Fruit fly (Drosophila melanogaster) whole organism, embryonic: ENCODE measurements around the gene raw.
A peak's percentile ranks its signal among the peaks of the same experiment; 100 is the strongest.

Source experiments
- Adf1 ChIP-seq: fragments of 200-800 bp; sonication (Bioruptor generic); IDR thresholded peaks from 2 replicates; pipeline ENCODE4 v1.3.6; 2022; ENCODE audit warnings: missing biosample characterization, missing genetic modification characterization
- BtbVII ChIP-seq: fragments of 200-800 bp; sonication (Bioruptor generic); optimal IDR thresholded peaks from 3 replicates; lab custom pipeline; 2017; ENCODE audit warnings: missing biosample characterization, mild to moderate bottlenecking, missing genetic modification characterization
- C15 ChIP-seq: fragments of 200-800 bp; sonication (Bioruptor generic); IDR thresholded peaks from 3 replicates; pipeline ENCODE4 v1.3.6; 2022; ENCODE audit warnings: missing biosample characterization, missing genetic modification characterization
- CG12236 ChIP-seq: fragments of 200-800 bp; sonication (Bioruptor generic); optimal IDR thresholded peaks from 2 replicates; lab custom pipeline; 2016; ENCODE audit warnings: missing biosample characterization, missing genetic modification characterization
- CG13296 ChIP-seq: fragments of 200-800 bp; sonication (Bioruptor generic); optimal IDR thresholded peaks from 3 replicates; lab custom pipeline; 2018; ENCODE audit warnings: missing biosample characterization, mild to moderate bottlenecking, missing genetic modification characterization
- CG13894 ChIP-seq: fragments of 200-800 bp; sonication (Bioruptor generic); optimal IDR thresholded peaks from 3 replicates; lab custom pipeline; 2018; ENCODE audit warnings: missing biosample characterization, mild to moderate bottlenecking, missing genetic modification characterization, moderate library complexity
- CG14441 ChIP-seq: fragments of 200-800 bp; sonication (Bioruptor generic); IDR thresholded peaks from 2 replicates; pipeline ENCODE4 v1.3.6; 2022; ENCODE audit warnings: missing biosample characterization, missing genetic modification characterization
- CG14860 ChIP-seq: fragments of 200-800 bp; sonication (Bioruptor generic); IDR thresholded peaks from 3 replicates; pipeline ENCODE4 v1.3.6; 2022; ENCODE audit warnings: missing biosample characterization, missing genetic modification characterization; ENCODE audit not compliant: partially characterized antibody
- CG15269 ChIP-seq: fragments of 200-800 bp; sonication (Bioruptor generic); optimal IDR thresholded peaks from 2 replicates; lab custom pipeline; 2018; ENCODE audit warnings: missing biosample characterization, mild to moderate bottlenecking, missing genetic modification characterization, moderate library complexity
- CG15601 ChIP-seq: fragments of 200-800 bp; sonication (Bioruptor generic); optimal IDR thresholded peaks from 3 replicates; lab custom pipeline; 2019; ENCODE audit warnings: missing biosample characterization, mild to moderate bottlenecking, missing genetic modification characterization, moderate library complexity
- CG16779 ChIP-seq: fragments of 200-800 bp; sonication (Bioruptor generic); IDR thresholded peaks from 2 replicates; pipeline ENCODE4 v1.3.6; 2022; ENCODE audit warnings: missing biosample characterization, missing genetic modification characterization
- CG18599 ChIP-seq: fragments of 200-800 bp; sonication (Bioruptor generic); optimal IDR thresholded peaks from 3 replicates; lab custom pipeline; 2017; ENCODE audit warnings: missing biosample characterization, missing genetic modification characterization, mild to moderate bottlenecking, moderate library complexity, missing genetic modification reagents
- CG34376 ChIP-seq: fragments of 200-800 bp; sonication (Bioruptor generic); optimal IDR thresholded peaks from 2 replicates; lab custom pipeline; 2018; ENCODE audit warnings: missing biosample characterization, mild to moderate bottlenecking, missing genetic modification characterization
- CG4282 ChIP-seq: fragments of 200-800 bp; sonication (Bioruptor generic); optimal IDR thresholded peaks from 2 replicates; lab custom pipeline; 2016; ENCODE audit warnings: missing biosample characterization, missing genetic modification characterization
- CG4360 ChIP-seq: fragments of 200-800 bp; sonication (Bioruptor generic); IDR thresholded peaks from 2 replicates; pipeline ENCODE4 v1.3.6; 2022; ENCODE audit warnings: missing biosample characterization, missing genetic modification characterization
- CG43689 ChIP-seq: fragments of 200-800 bp; sonication (Bioruptor generic); IDR thresholded peaks from 2 replicates; pipeline ENCODE4 v1.3.6; 2022; ENCODE audit warnings: missing biosample characterization, missing genetic modification characterization
- CG6854 ChIP-seq: fragments of 200-800 bp; sonication (Bioruptor generic); optimal IDR thresholded peaks from 3 replicates; lab custom pipeline; 2017; ENCODE audit warnings: missing biosample characterization, mild to moderate bottlenecking, missing genetic modification characterization
- CG7372 ChIP-seq: fragments of 200-800 bp; sonication (Bioruptor generic); IDR thresholded peaks from 2 replicates; pipeline ENCODE4 v1.3.6; 2022; ENCODE audit warnings: missing biosample characterization, missing genetic modification characterization
- CG8765 ChIP-seq: fragments of 200-800 bp; sonication (Bioruptor generic); IDR thresholded peaks from 2 replicates; pipeline ENCODE4 v1.3.6; 2022; ENCODE audit warnings: missing biosample characterization, missing genetic modification characterization
- CG9215 ChIP-seq: fragments of 200-800 bp; sonication (Bioruptor generic); IDR thresholded peaks from 2 replicates; pipeline ENCODE4 v1.3.6; 2022; ENCODE audit warnings: missing biosample characterization, missing genetic modification characterization
- Camta ChIP-seq: fragments of 200-800 bp; sonication (Bioruptor generic); optimal IDR thresholded peaks from 2 replicates; lab custom pipeline; 2016; ENCODE audit warnings: missing biosample characterization, missing genetic modification characterization
- Dad ChIP-seq: fragments of 200-800 bp; sonication (Bioruptor generic); optimal IDR thresholded peaks from 3 replicates; lab custom pipeline; 2016; ENCODE audit warnings: missing biosample characterization, missing genetic modification characterization
- Dek ChIP-seq: fragments of 200-800 bp; sonication (Bioruptor generic); optimal IDR thresholded peaks from 3 replicates; lab custom pipeline; 2019; ENCODE audit warnings: missing biosample characterization, mild to moderate bottlenecking, missing genetic modification characterization, moderate library complexity
- HLH54F ChIP-seq: fragments of 200-800 bp; sonication (Bioruptor generic); optimal IDR thresholded peaks from 3 replicates; lab custom pipeline; 2016; ENCODE audit warnings: missing biosample characterization, missing genetic modification characterization
- HLHmδ ChIP-seq: fragments of 200-800 bp; sonication (Bioruptor generic); optimal IDR thresholded peaks from 2 replicates; lab custom pipeline; 2018; ENCODE audit warnings: missing biosample characterization, mild to moderate bottlenecking, missing genetic modification characterization, moderate library complexity
- Hmr ChIP-seq: fragments of 200-800 bp; sonication (Bioruptor generic); optimal IDR thresholded peaks from 3 replicates; lab custom pipeline; 2017; ENCODE audit warnings: mild to moderate bottlenecking, missing biosample characterization, missing genetic modification reagents, missing genetic modification characterization
- Optix ChIP-seq: fragments of 200-800 bp; sonication (Bioruptor generic); IDR thresholded peaks from 3 replicates; pipeline ENCODE4 v1.3.6; 2022; ENCODE audit warnings: missing biosample characterization, missing genetic modification characterization
- Sox100B ChIP-seq: fragments of 200-800 bp; sonication (Bioruptor generic); optimal IDR thresholded peaks from 3 replicates; lab custom pipeline; 2018; ENCODE audit warnings: missing biosample characterization, mild to moderate bottlenecking, missing genetic modification characterization
- Taf1 ChIP-seq: fragments of 200-800 bp; sonication (Bioruptor generic); IDR thresholded peaks from 2 replicates; pipeline ENCODE4 v1.3.6; 2022; ENCODE audit warnings: missing biosample characterization, missing genetic modification characterization
- ara ChIP-seq: fragments of 200-800 bp; sonication (Bioruptor generic); IDR thresholded peaks from 2 replicates; pipeline ENCODE4 v1.3.6; 2022; ENCODE audit warnings: missing biosample characterization, missing genetic modification characterization
- bowl ChIP-seq: fragments of 200-800 bp; sonication (Bioruptor generic); IDR thresholded peaks from 2 replicates; pipeline ENCODE4 v1.3.6; 2022; ENCODE audit warnings: missing biosample characterization, missing genetic modification characterization
- disco-r ChIP-seq: fragments of 200-800 bp; sonication (Bioruptor generic); optimal IDR thresholded peaks from 2 replicates; lab custom pipeline; 2016; ENCODE audit warnings: missing biosample characterization, missing genetic modification characterization
- gro ChIP-seq: fragments of 200-800 bp; sonication (Bioruptor generic); optimal IDR thresholded peaks from 2 replicates; lab custom pipeline; 2016; ENCODE audit warnings: missing biosample characterization, missing genetic modification characterization
- hbn ChIP-seq: fragments of 200-800 bp; sonication (Bioruptor generic); IDR thresholded peaks from 2 replicates; pipeline ENCODE4 v1.3.6; 2022; ENCODE audit warnings: missing biosample characterization, missing genetic modification characterization; ENCODE audit not compliant: partially characterized antibody
- klu ChIP-seq: fragments of 200-800 bp; sonication (Bioruptor generic); IDR thresholded peaks from 2 replicates; pipeline ENCODE4 v1.3.6; 2022; ENCODE audit warnings: missing biosample characterization, missing genetic modification characterization
- lov ChIP-seq, 2 experiments: fragments of 200-800 bp in 1 of 2; fragments of >200 bp in 1 of 2; sonication (Bioruptor generic) in 1 of 2; IDR thresholded peaks in 1 of 2; optimal IDR thresholded peaks in 1 of 2; 2 replicates in 1 of 2; 3 replicates in 1 of 2; pipeline versions ENCODE4 v1.3.6 to Lab custom; 2017 to 2022; ENCODE audit warnings: missing biosample characterization in 1 of 2, missing genetic modification characterization in 1 of 2
- otp ChIP-seq: fragments of 200-800 bp; sonication (Bioruptor generic); IDR thresholded peaks from 3 replicates; pipeline ENCODE4, ENCODE4 v1.3.6; 2022; ENCODE audit warnings: missing biosample characterization, missing genetic modification characterization
- p53 ChIP-seq: fragments of 200-800 bp; sonication (Bioruptor generic); optimal IDR thresholded peaks from 2 replicates; lab custom pipeline; 2016; ENCODE audit warnings: missing biosample characterization, missing genetic modification characterization
- pfk ChIP-seq: fragments of 200-800 bp; sonication (Bioruptor generic); optimal IDR thresholded peaks from 2 replicates; lab custom pipeline; 2018; ENCODE audit warnings: missing biosample characterization, mild to moderate bottlenecking, missing genetic modification characterization, moderate library complexity
- pita ChIP-seq: fragments of 200-800 bp; sonication (Bioruptor generic); optimal IDR thresholded peaks from 2 replicates; lab custom pipeline; 2017; ENCODE audit warnings: missing biosample characterization, mild to moderate bottlenecking, missing genetic modification characterization
- prd ChIP-seq, 3 experiments: fragments of >200 bp in 2 of 3; fragments of 200-800 bp in 1 of 3; sonication (Bioruptor generic) in 1 of 3; optimal IDR thresholded peaks in 2 of 3; IDR thresholded peaks in 1 of 3; 2 replicates in 2 of 3; 3 replicates in 1 of 3; pipeline versions ENCODE4 v1.3.6 to Lab custom; 2017 to 2022; ENCODE audit warnings: missing biosample characterization in 1 of 3, missing genetic modification characterization in 1 of 3
- pros ChIP-seq: fragments of 200-800 bp; sonication (Bioruptor generic); optimal IDR thresholded peaks from 3 replicates; lab custom pipeline; 2019; ENCODE audit warnings: missing biosample characterization, mild to moderate bottlenecking, missing genetic modification characterization, moderate library complexity
- sqz ChIP-seq: fragments of 200-800 bp; sonication (Bioruptor generic); optimal IDR thresholded peaks from 3 replicates; lab custom pipeline; 2018; ENCODE audit warnings: missing biosample characterization, mild to moderate bottlenecking, missing genetic modification characterization
- ssp ChIP-seq: fragments of 200-800 bp; sonication (Bioruptor generic); IDR thresholded peaks from 2 replicates; pipeline ENCODE4 v1.3.6; 2022; ENCODE audit warnings: missing biosample characterization, missing genetic modification characterization
- tll ChIP-seq, 2 experiments: fragments of 200-800 bp in 1 of 2; fragments of >200 bp in 1 of 2; sonication (Bioruptor generic) in 1 of 2; optimal IDR thresholded peaks; 2 replicates each; lab custom pipeline; 2017 to 2019; ENCODE audit warnings: missing biosample characterization in 2 of 2, missing genetic modification characterization in 2 of 2, mild to moderate bottlenecking in 1 of 2, moderate library complexity in 1 of 2
- trh ChIP-seq: fragments of 200-800 bp; sonication (Bioruptor generic); optimal IDR thresholded peaks from 2 replicates; lab custom pipeline; 2016; ENCODE audit warnings: missing biosample characterization, missing genetic modification characterization
- tx ChIP-seq: fragments of 200-800 bp; sonication (Bioruptor generic); optimal IDR thresholded peaks from 2 replicates; lab custom pipeline; 2016; ENCODE audit warnings: missing biosample characterization, missing genetic modification characterization
- unpg ChIP-seq: fragments of 200-800 bp; sonication (Bioruptor generic); optimal IDR thresholded peaks from 3 replicates; lab custom pipeline; 2018; ENCODE audit warnings: missing biosample characterization, mild to moderate bottlenecking, missing genetic modification characterization, moderate library complexity
- yki ChIP-seq: fragments of >200 bp; optimal IDR thresholded peaks from 3 replicates; lab custom pipeline; 2018
- zen2 ChIP-seq: fragments of 200-800 bp; sonication (Bioruptor generic); IDR thresholded peaks from 3 replicates; pipeline ENCODE4 v1.3.6; 2022; ENCODE audit warnings: missing biosample characterization, missing genetic modification characterization; ENCODE audit not compliant: partially characterized antibody

Gene raw

DNA sequence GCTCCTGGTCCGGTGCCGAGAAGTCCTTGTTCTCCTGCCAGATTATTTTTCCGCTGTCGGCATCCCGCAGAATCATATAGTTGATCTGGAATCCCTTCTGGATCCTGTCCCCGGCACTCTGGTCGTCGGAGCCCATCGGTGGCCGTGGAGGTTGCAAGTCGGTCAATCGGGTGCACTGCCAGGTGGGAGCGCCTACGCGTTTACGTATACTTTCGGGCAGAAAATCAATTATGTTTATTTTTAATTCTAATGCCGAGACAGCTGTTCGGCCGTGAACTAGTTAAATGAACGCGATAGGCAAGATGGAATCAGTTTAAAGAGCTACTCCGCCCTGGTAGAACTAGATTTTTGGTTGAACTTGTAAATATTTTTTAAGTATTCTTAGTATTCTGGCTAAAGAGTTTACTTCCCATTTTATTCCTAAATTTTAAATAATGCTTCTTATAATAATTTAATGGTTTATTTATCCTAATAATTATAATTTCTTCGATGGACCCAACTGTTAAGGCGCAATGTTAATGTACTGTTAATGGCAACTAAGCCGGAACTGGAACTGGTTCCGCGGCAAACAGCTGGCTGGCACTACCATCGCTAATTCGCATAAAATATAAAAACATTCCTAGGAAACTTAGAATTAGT is 54.7 kb downstream of the raw start, which contains the start of the genes PrBP and Trs23 (continued):
- TF ChIP-seq p53 (GFP tag; lab: Kevin White, UChicago) (no peak), CG14441 (no peak), CG16779 (GFP tag; lab: Robert Waterston, UW) (no peak), CG7372 (GFP tag; lab: Robert Waterston, UW) (no peak), C15 (GFP tag; lab: Robert Waterston, UW) (no peak), CG8765 (GFP tag; lab: Robert Waterston, UW) (no peak), sqz (GFP tag; lab: Kevin White, UChicago) (no peak), HLH54F (GFP tag; lab: Kevin White, UChicago) (no peak), CG15601 (tag; lab: Kevin White, UChicago) (peak; percentile 26), CG4360 (no peak), zen2 (GFP tag; lab: Robert Waterston, UW) (no peak), CG34376 (GFP tag; lab: Kevin White, UChicago) (no peak), CG18599 (GFP tag; lab: Kevin White, UChicago) (no peak), bowl (no peak), CG9215 (GFP tag; lab: Robert Waterston, UW) (no peak), CG4282 (GFP tag; lab: Kevin White, UChicago) (no peak), Optix (GFP tag; lab: Robert Waterston, UW) (no peak), Sox100B (GFP tag; lab: Kevin White, UChicago) (no peak), pita (GFP tag; lab: Kevin White, UChicago) (no peak), gro (GFP tag; lab: Kevin White, UChicago) (no peak), CG15269 (tag; lab: Kevin White, UChicago) (no peak), Taf1 (GFP tag; lab: Robert Waterston, UW) (no peak), ara (no peak), CG14860 (GFP tag; lab: Robert Waterston, UW) (no peak; the same call in 2 of the 3 replicates), Adf1 (GFP tag; lab: Robert Waterston, UW) (no peak), CG43689 (GFP tag; lab: Robert Waterston, UW) (no peak), klu (GFP tag; lab: Robert Waterston, UW) (no peak), Camta (no peak), CG13296 (GFP tag; lab: Kevin White, UChicago) (no peak), CG13894 (tag; lab: Kevin White, UChicago) (no peak), HLHmδ (no peak), hbn (GFP tag; lab: Robert Waterston, UW) (no peak; the same call in 1 of the 2 replicates), tx (GFP tag; lab: Kevin White, UChicago) (no peak), prd (optimal IDR thresholded peaks at IDR 0.05; lab: Kevin White, UChicago) (no peak), prd (GFP tag; IDR thresholded peaks at IDR 0.05; lab: Robert Waterston, UW) (no peak), Dek (tag; lab: Kevin White, UChicago) (no peak), pros (GFP tag; lab: Kevin White, UChicago) (no peak), Hmr (GFP tag; lab: Kevin White, UChicago) (no peak), CG6854 (no peak), pfk (no peak), Dad (GFP tag; lab: Kevin White, UChicago) (no peak), unpg (GFP tag; lab: Kevin White, UChicago) (no peak), trh (GFP tag; lab: Kevin White, UChicago) (no peak), BtbVII (no peak), tll (GFP tag; optimal IDR thresholded peaks at IDR 0.05; lab: Kevin White, UChicago) (no peak), yki (lab: Kevin White, UChicago) (no peak), CG12236 (GFP tag; lab: Kevin White, UChicago) (no peak), otp (GFP tag; lab: Robert Waterston, UW) (no peak), ssp (no peak), disco-r (GFP tag; lab: Kevin White, UChicago) (no peak), lov (optimal IDR thresholded peaks at IDR 0.05; lab: Kevin White, UChicago) (no peak), lov (GFP tag; IDR thresholded peaks at IDR 0.05; lab: Robert Waterston, UW) (no peak)
